Fruit fly (Drosophila melanogaster): ENCODE data around the gene GILT2.

The GILT2 gene

DNA sequence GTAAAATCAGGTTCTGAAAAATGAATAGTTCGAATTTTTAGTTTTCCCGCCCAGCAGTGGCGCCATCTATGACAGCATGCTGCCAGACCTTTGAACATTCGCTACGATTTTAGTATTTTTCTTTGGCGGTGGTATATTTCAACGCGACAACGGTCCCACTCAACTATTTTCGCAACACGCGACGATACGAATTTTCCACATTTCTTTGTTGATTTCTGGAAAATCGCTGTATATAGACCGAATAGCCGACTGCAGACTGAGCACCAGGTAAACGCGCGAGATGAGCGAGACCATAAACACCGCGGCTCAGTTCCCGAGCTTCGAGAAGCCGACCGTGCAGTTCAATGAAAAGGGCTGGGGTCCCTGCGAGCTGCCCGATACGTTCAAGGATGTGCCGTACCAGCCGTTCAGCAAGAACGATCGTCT lies 1.2 kb downstream of the GILT2 start, which contains the start of gene eIF3d1 (continued):
- TF ChIP-seq Mes4 (GFP tag; optimal IDR thresholded peaks at IDR 0.05) (no peak), CG15514 (GFP tag; optimal IDR thresholded peaks at IDR 0.05) (peak; percentile 88), Ravus (GFP tag; IDR thresholded peaks at IDR 0.05) (no peak), CG3847 (GFP tag; IDR thresholded peaks at IDR 0.05) (peak; percentile 88), YL-1 (GFP tag; optimal IDR thresholded peaks at IDR 0.05) (peak; percentile 90), CG1602 (GFP tag; optimal IDR thresholded peaks at IDR 0.05) (peak; percentile 2), Hsf (GFP tag; optimal IDR thresholded peaks at IDR 0.05) (peak; percentile 49), CG4730 (GFP tag; IDR thresholded peaks at IDR 0.05) (no peak), lilli (GFP tag; optimal IDR thresholded peaks at IDR 0.05) (peak; percentile 29), gro (GFP tag; optimal IDR thresholded peaks at IDR 0.05) (peak; percentile 44), shn (GFP tag; optimal IDR thresholded peaks at IDR 0.05) (no peak), Doc3 (GFP tag; IDR thresholded peaks at IDR 0.05; ENCODE audit: partially characterized antibody) (no peak), CG4282 (GFP tag; optimal IDR thresholded peaks at IDR 0.05) (no peak), hth (optimal IDR thresholded peaks at IDR 0.05) (no peak), CG12391 (tag; optimal IDR thresholded peaks at IDR 0.05) (peak; percentile 38), so (GFP tag; IDR thresholded peaks at IDR 0.05) (no peak), mam (GFP tag; optimal IDR thresholded peaks at IDR 0.05) (peak; percentile 18), CG15601 (tag; optimal IDR thresholded peaks at IDR 0.05) (peak; percentile 18), NFAT (GFP tag; IDR thresholded peaks at IDR 0.05) (peak; percentile 48; the same call in 1 of the 2 replicates), CG15011 (GFP tag; optimal IDR thresholded peaks at IDR 0.05) (no peak), CG13287 (GFP tag; IDR thresholded peaks at IDR 0.05; ENCODE audit: partially characterized antibody) (peak; percentile 37; the same call in 1 of the 2 replicates), slp2 (GFP tag; optimal IDR thresholded peaks at IDR 0.05) (no peak), CG2116 (GFP tag; optimal IDR thresholded peaks at IDR 0.05) (peak; percentile 51), Med (GFP tag) (peak; percentile 92), CG17829 (tag; optimal IDR thresholded peaks at IDR 0.05) (peak; percentile 26), CG16813 (GFP tag; IDR thresholded peaks at IDR 0.05; ENCODE audit: partially characterized antibody) (0 out of 3 replicates have a peak, but pooled peaks have one; percentile 34), stwl (tag; optimal IDR thresholded peaks at IDR 0.05) (peak; percentile 76), slbo (GFP tag; IDR thresholded peaks at IDR 0.05) (no peak; the same call in 1 of the 2 replicates), CG12942 (GFP tag; optimal IDR thresholded peaks at IDR 0.05) (peak; percentile 3), chif (GFP tag; optimal IDR thresholded peaks at IDR 0.05) (peak; percentile 12 to 25), CG9932 (GFP tag; IDR thresholded peaks at IDR 0.05) (peak; percentile 22; the same call in 1 of the 2 replicates), nerfin-2 (GFP tag; IDR thresholded peaks at IDR 0.05; ENCODE audit: partially characterized antibody) (no peak), MBD-R2 (GFP tag; IDR thresholded peaks at IDR 0.05) (peak; percentile 66), inv (GFP tag; IDR thresholded peaks at IDR 0.05; ENCODE audit: partially characterized antibody) (no peak), CG6791 (GFP tag; IDR thresholded peaks at IDR 0.05; ENCODE audit: partially characterized antibody) (peak; percentile 57; the same call in 2 of the 3 replicates), Rfx (GFP tag; IDR thresholded peaks at IDR 0.05) (peak; percentile 50; the same call in 1 of the 2 replicates), CG12659 (GFP tag; optimal IDR thresholded peaks at IDR 0.05) (peak; percentile 29), CG14441 (GFP tag; IDR thresholded peaks at IDR 0.05) (peak; percentile 17; the same call in 1 of the 2 replicates), E2f2 (GFP tag; IDR thresholded peaks at IDR 0.05) (peak; percentile 99), CG18764 (GFP tag; optimal IDR thresholded peaks at IDR 0.05) (peak; percentile 10), CG9609 (GFP tag; optimal IDR thresholded peaks at IDR 0.05) (peak; percentile 17), sisA (GFP tag; IDR thresholded peaks at IDR 0.05) (no peak)
